Fruit fly (Drosophila melanogaster) whole organism, pupa: Measurements from ENCODE around the gene Hrs.

Experiments used
- CG10348 ChIP-seq: fragments of 200-800 bp; sonication (Bioruptor generic); IDR thresholded peaks from 2 replicates; pipeline ENCODE4 v1.3.6; 2022; ENCODE audit warnings: missing biosample characterization, missing genetic modification characterization
- CG12605 ChIP-seq: fragments of 200-800 bp; sonication (Bioruptor generic); IDR thresholded peaks from 2 replicates; pipeline ENCODE4 v1.3.6; 2022; ENCODE audit warnings: missing biosample characterization, missing genetic modification characterization
- CG13204 ChIP-seq: fragments of 200-800 bp; sonication (Bioruptor generic); optimal IDR thresholded peaks from 2 replicates; lab custom pipeline; 2018; ENCODE audit warnings: missing biosample characterization, mild to moderate bottlenecking, missing genetic modification characterization, moderate library complexity
- CG14655 ChIP-seq: fragments of 200-800 bp; sonication (Bioruptor generic); optimal IDR thresholded peaks from 3 replicates; lab custom pipeline; 2017; ENCODE audit warnings: mild to moderate bottlenecking, missing biosample characterization, missing genetic modification reagents, missing genetic modification characterization
- CG15710 ChIP-seq: fragments of 200-800 bp; sonication (Bioruptor generic); optimal IDR thresholded peaks from 2 replicates; lab custom pipeline; 2018; ENCODE audit warnings: missing biosample characterization, mild to moderate bottlenecking, missing genetic modification characterization, moderate library complexity
- CG17806 ChIP-seq: fragments of 200-800 bp; sonication (Bioruptor generic); optimal IDR thresholded peaks from 2 replicates; lab custom pipeline; 2018; ENCODE audit warnings: missing biosample characterization, mild to moderate bottlenecking, missing genetic modification characterization, moderate library complexity
- CG32121 ChIP-seq: fragments of 200-800 bp; sonication (Bioruptor generic); IDR thresholded peaks from 2 replicates; pipeline ENCODE4 v1.3.6; 2022; ENCODE audit warnings: missing biosample characterization, missing genetic modification characterization
- CG34367 ChIP-seq: fragments of 200-800 bp; sonication (Bioruptor generic); optimal IDR thresholded peaks from 2 replicates; lab custom pipeline; 2018; ENCODE audit warnings: missing biosample characterization, mild to moderate bottlenecking, missing genetic modification characterization
- CG4496 ChIP-seq: fragments of 200-800 bp; sonication (Bioruptor generic); IDR thresholded peaks from 3 replicates; pipeline ENCODE4 v1.3.6; 2022; ENCODE audit warnings: missing biosample characterization, missing genetic modification characterization
- CG8159 ChIP-seq: fragments of 200-800 bp; sonication (Bioruptor generic); optimal IDR thresholded peaks from 3 replicates; lab custom pipeline; 2018; ENCODE audit warnings: missing biosample characterization, mild to moderate bottlenecking, missing genetic modification characterization, moderate library complexity
- CG8301 ChIP-seq: fragments of 200-800 bp; sonication (Bioruptor generic); optimal IDR thresholded peaks from 2 replicates; lab custom pipeline; 2018; ENCODE audit warnings: missing biosample characterization, mild to moderate bottlenecking, missing genetic modification characterization
- CG9948 ChIP-seq: fragments of 200-800 bp; sonication (Bioruptor generic); optimal IDR thresholded peaks from 2 replicates; lab custom pipeline; 2018; ENCODE audit warnings: missing biosample characterization, mild to moderate bottlenecking, missing genetic modification characterization, moderate library complexity
- D1 ChIP-seq: fragments of 200-800 bp; sonication (Bioruptor generic); optimal IDR thresholded peaks from 2 replicates; lab custom pipeline; 2018; ENCODE audit warnings: missing biosample characterization, mild to moderate bottlenecking, missing genetic modification characterization, moderate library complexity
- EcR ChIP-seq: fragments of 200-800 bp; sonication (Bioruptor generic); optimal IDR thresholded peaks from 3 replicates; lab custom pipeline; 2019; ENCODE audit warnings: missing biosample characterization, missing genetic modification characterization, mild to moderate bottlenecking, moderate library complexity, missing genetic modification reagents
- Ets98B ChIP-seq: fragments of 200-800 bp; sonication (Bioruptor generic); IDR thresholded peaks from 2 replicates; pipeline ENCODE4 v1.3.6; 2022; ENCODE audit warnings: missing biosample characterization, missing genetic modification characterization
- Pif1A ChIP-seq: fragments of 200-800 bp; sonication (Bioruptor generic); optimal IDR thresholded peaks from 3 replicates; lab custom pipeline; 2016; ENCODE audit warnings: missing biosample characterization, missing genetic modification characterization
- Pif1B ChIP-seq: fragments of 200-800 bp; sonication (Bioruptor generic); optimal IDR thresholded peaks from 3 replicates; lab custom pipeline; 2016; ENCODE audit warnings: missing biosample characterization, missing genetic modification characterization
- Snoo ChIP-seq: fragments of 200-800 bp; sonication (Bioruptor generic); optimal IDR thresholded peaks from 3 replicates; lab custom pipeline; 2017; ENCODE audit warnings: missing biosample characterization, mild to moderate bottlenecking, missing genetic modification characterization, inconsistent platforms
- fd96Ca ChIP-seq: fragments of 200-800 bp; sonication (Bioruptor generic); IDR thresholded peaks from 3 replicates; pipeline ENCODE4 v1.3.6; 2022; ENCODE audit warnings: missing biosample characterization, missing genetic modification characterization
- gl ChIP-seq: fragments of 200-800 bp; sonication (Bioruptor generic); optimal IDR thresholded peaks from 2 replicates; lab custom pipeline; 2018; ENCODE audit warnings: missing biosample characterization, mild to moderate bottlenecking, missing genetic modification characterization
- rn ChIP-seq: fragments of 200-800 bp; sonication (Bioruptor generic); IDR thresholded peaks from 2 replicates; pipeline ENCODE4 v1.3.6; 2022; ENCODE audit warnings: missing biosample characterization, missing genetic modification characterization

Gene Hrs

dm6 chr2L:2727812-2728211, 12.0 kb upstream of the Hrs start:
- peak; percentile 27 for TF ChIP-seq CG13204
- TF ChIP-seq CG15710: peak; percentile 8
- no peak for TF ChIP-seq CG34367 (tag; lab: Kevin White, UChicago)
- peak; percentile 43; the same call in 1 of the 2 replicates for TF ChIP-seq CG12605 (GFP tag; lab: Robert Waterston, UW)
- TF ChIP-seq, all 21 proteins: peak for 3

dm6 chr2L:2728577-2728976, 11.2 kb upstream of the Hrs start:
- TF ChIP-seq CG14655 (GFP tag; lab: Kevin White, UChicago): peak; percentile 12
- 0 out of 3 replicates have a peak, but pooled peaks have one; percentile 30 for TF ChIP-seq CG4496
- no peak for TF ChIP-seq CG15710
- no peak for TF ChIP-seq CG17806
- peak; percentile 3 for TF ChIP-seq CG8301 (tag; lab: Kevin White, UChicago)

- no peak for TF ChIP-seq CG34367 (tag; lab: Kevin White, UChicago)
- peak; percentile 58 for TF ChIP-seq CG14655 (GFP tag; lab: Kevin White, UChicago)
- no peak for TF ChIP-seq CG10348 (GFP tag; lab: Robert Waterston, UW)
- TF ChIP-seq EcR (GFP tag; lab: Kevin White, UChicago): no peak
- peak; percentile 57 for TF ChIP-seq CG32121 (GFP tag; lab: Robert Waterston, UW)
- no peak for TF ChIP-seq gl
- peak; percentile 5 for TF ChIP-seq Pif1B (GFP tag; lab: Kevin White, UChicago)
- TF ChIP-seq Ets98B (GFP tag; lab: Robert Waterston, UW): peak; percentile 71
- peak; percentile 63 for TF ChIP-seq CG4496
- peak; percentile 4 for TF ChIP-seq CG17806
- TF ChIP-seq CG12605 (GFP tag; lab: Robert Waterston, UW): no peak
- TF ChIP-seq rn (GFP tag; lab: Robert Waterston, UW): no peak
- TF ChIP-seq CG9948 (tag; lab: Kevin White, UChicago): no peak
- no peak for TF ChIP-seq CG15710
- no peak for TF ChIP-seq Snoo (tag; lab: Kevin White, UChicago)
- peak; percentile 15 for TF ChIP-seq Pif1A (GFP tag; lab: Kevin White, UChicago)
- TF ChIP-seq D1 (tag; lab: Kevin White, UChicago): no peak
- TF ChIP-seq fd96Ca (GFP tag; lab: Robert Waterston, UW): peak; percentile 37; the same call in 1 of the 3 replicates
- TF ChIP-seq CG13204: no peak
- peak; percentile 8 for TF ChIP-seq CG8301 (tag; lab: Kevin White, UChicago)
- TF ChIP-seq CG8159: no peak
Observed at dm6 chr2L:2729882-2730281, 9.9 kb upstream of the Hrs start.

dm6 chr2L:2730756-2731155, 9.0 kb upstream of the Hrs start:
- TF ChIP-seq CG32121 (GFP tag; lab: Robert Waterston, UW) (no peak), CG13204 (no peak), Ets98B (GFP tag; lab: Robert Waterston, UW) (no peak), CG8301 (tag; lab: Kevin White, UChicago) (no peak), CG15710 (no peak), EcR (GFP tag; lab: Kevin White, UChicago) (no peak), CG14655 (GFP tag; lab: Kevin White, UChicago) (no peak), Pif1B (GFP tag; lab: Kevin White, UChicago) (no peak), gl (no peak), CG34367 (tag; lab: Kevin White, UChicago) (no peak), rn (GFP tag; lab: Robert Waterston, UW) (no peak), CG12605 (GFP tag; lab: Robert Waterston, UW) (no peak), Pif1A (GFP tag; lab: Kevin White, UChicago) (no peak), fd96Ca (GFP tag; lab: Robert Waterston, UW) (no peak)

dm6 chr2L:2731370-2732138, 8.2 kb upstream of the Hrs start:
- TF ChIP-seq CG14655 (GFP tag; lab: Kevin White, UChicago) (peak; percentile 58), CG9948 (tag; lab: Kevin White, UChicago) (no peak), CG8159 (no peak), CG12605 (GFP tag; lab: Robert Waterston, UW) (0 out of 2 replicates have a peak, but pooled peaks have one; percentile 9), rn (GFP tag; lab: Robert Waterston, UW) (no peak), CG32121 (GFP tag; lab: Robert Waterston, UW) (peak; percentile 50; the same call in 1 of the 2 replicates), CG15710 (no peak), D1 (tag; lab: Kevin White, UChicago) (no peak), Ets98B (GFP tag; lab: Robert Waterston, UW) (peak; percentile 77), CG13204 (no peak), Pif1A (GFP tag; lab: Kevin White, UChicago) (peak; percentile 22), fd96Ca (GFP tag; lab: Robert Waterston, UW) (peak; percentile 73; the same call in 2 of the 3 replicates), CG8301 (tag; lab: Kevin White, UChicago) (peak; percentile 55), Snoo (tag; lab: Kevin White, UChicago) (no peak), CG34367 (tag; lab: Kevin White, UChicago) (no peak), CG10348 (GFP tag; lab: Robert Waterston, UW) (no peak), EcR (GFP tag; lab: Kevin White, UChicago) (no peak), gl (no peak), Pif1B (GFP tag; lab: Kevin White, UChicago) (no peak), CG4496 (peak; percentile 68; the same call in 2 of the 3 replicates), CG17806 (peak; percentile 13)
